Fruit fly (Drosophila melanogaster) whole organism, embryonic: ENCODE data around the gene CG6923.

Experiments used
- Abd-B ChIP-seq: fragments of 200-800 bp; sonication (Bioruptor generic); optimal IDR thresholded peaks from 2 replicates; lab custom pipeline; 2018; ENCODE audit warnings: missing biosample characterization, mild to moderate bottlenecking, missing genetic modification characterization, moderate library complexity
- Adf1 ChIP-seq: fragments of 200-800 bp; sonication (Bioruptor generic); IDR thresholded peaks from 2 replicates; pipeline ENCODE4 v1.3.6; 2022; ENCODE audit warnings: missing biosample characterization, missing genetic modification characterization
- C15 ChIP-seq: fragments of 200-800 bp; sonication (Bioruptor generic); IDR thresholded peaks from 3 replicates; pipeline ENCODE4 v1.3.6; 2022; ENCODE audit warnings: missing biosample characterization, missing genetic modification characterization
- CG10366 ChIP-seq: fragments of 200-800 bp; sonication (Bioruptor generic); IDR thresholded peaks from 2 replicates; pipeline ENCODE4 v1.3.6; 2022; ENCODE audit warnings: missing biosample characterization, missing genetic modification characterization
- CG10462 ChIP-seq: fragments of 200-800 bp; sonication (Bioruptor generic); optimal IDR thresholded peaks from 2 replicates; lab custom pipeline; 2016; ENCODE audit warnings: missing biosample characterization, missing genetic modification characterization
- CG10979 ChIP-seq: fragments of 200-800 bp; sonication (Bioruptor generic); optimal IDR thresholded peaks from 2 replicates; lab custom pipeline; 2018; ENCODE audit warnings: missing biosample characterization, mild to moderate bottlenecking, missing genetic modification characterization, moderate library complexity
- CG11723 ChIP-seq: fragments of 200-800 bp; sonication (Bioruptor generic); optimal IDR thresholded peaks from 2 replicates; lab custom pipeline; 2017; ENCODE audit warnings: missing biosample characterization, mild to moderate bottlenecking, missing genetic modification characterization
- CG1233 ChIP-seq: fragments of 200-800 bp; sonication (Bioruptor generic); optimal IDR thresholded peaks from 4 replicates; lab custom pipeline; 2018; ENCODE audit warnings: missing biosample characterization, mild to moderate bottlenecking, missing genetic modification characterization
- CG14710 ChIP-seq: fragments of 200-800 bp; sonication (Bioruptor generic); optimal IDR thresholded peaks from 3 replicates; lab custom pipeline; 2019; ENCODE audit warnings: missing biosample characterization, mild to moderate bottlenecking, missing genetic modification characterization, moderate library complexity
- CG15601 ChIP-seq: fragments of 200-800 bp; sonication (Bioruptor generic); optimal IDR thresholded peaks from 3 replicates; lab custom pipeline; 2019; ENCODE audit warnings: missing biosample characterization, mild to moderate bottlenecking, missing genetic modification characterization, moderate library complexity
- CG2116 ChIP-seq: fragments of 200-800 bp; sonication (Bioruptor generic); optimal IDR thresholded peaks from 3 replicates; lab custom pipeline; 2018; ENCODE audit warnings: missing biosample characterization, mild to moderate bottlenecking, missing genetic modification characterization
- CG2202 ChIP-seq: fragments of 200-800 bp; sonication (Bioruptor generic); optimal IDR thresholded peaks from 2 replicates; lab custom pipeline; 2018; ENCODE audit warnings: missing biosample characterization, mild to moderate bottlenecking, missing genetic modification characterization
- CG31224 ChIP-seq: fragments of 200-800 bp; sonication (Bioruptor generic); IDR thresholded peaks from 2 replicates; pipeline ENCODE4 v1.3.6; 2022; ENCODE audit warnings: missing biosample characterization, missing genetic modification characterization
- CG34224 ChIP-seq: fragments of 200-800 bp; sonication (Bioruptor generic); IDR thresholded peaks from 3 replicates; pipeline ENCODE4 v1.3.6; 2022; ENCODE audit warnings: missing biosample characterization, missing genetic modification characterization; ENCODE audit not compliant: partially characterized antibody
- CG3995 ChIP-seq: fragments of 200-800 bp; sonication (Bioruptor generic); optimal IDR thresholded peaks from 3 replicates; lab custom pipeline; 2016; ENCODE audit warnings: missing biosample characterization, missing genetic modification characterization
- CG5245 ChIP-seq: fragments of 200-800 bp; sonication (Bioruptor generic); optimal IDR thresholded peaks from 3 replicates; lab custom pipeline; 2016; ENCODE audit warnings: missing biosample characterization, missing genetic modification characterization
- CG9727 ChIP-seq: fragments of 200-800 bp; sonication (Bioruptor generic); optimal IDR thresholded peaks from 3 replicates; lab custom pipeline; 2017; ENCODE audit warnings: missing biosample characterization, mild to moderate bottlenecking, missing genetic modification characterization
- CG9797 ChIP-seq: fragments of 200-800 bp; sonication (Bioruptor generic); optimal IDR thresholded peaks from 3 replicates; lab custom pipeline; 2018; ENCODE audit warnings: missing biosample characterization, mild to moderate bottlenecking, missing genetic modification characterization
- CG9817 ChIP-seq: fragments of 200-800 bp; sonication (Bioruptor generic); optimal IDR thresholded peaks from 2 replicates; lab custom pipeline; 2018; ENCODE audit warnings: missing biosample characterization, mild to moderate bottlenecking, missing genetic modification characterization, moderate library complexity
- Doc3 ChIP-seq: fragments of 200-800 bp; sonication (Bioruptor generic); IDR thresholded peaks from 3 replicates; pipeline ENCODE4 v1.3.6; 2022; ENCODE audit warnings: missing biosample characterization, missing genetic modification characterization; ENCODE audit not compliant: partially characterized antibody
- Gug ChIP-seq: fragments of 200-800 bp; sonication (Bioruptor generic); IDR thresholded peaks from 4 replicates; pipeline ENCODE4 v1.3.6; 2022; ENCODE audit warnings: missing biosample characterization, missing genetic modification characterization
- Mad ChIP-seq: fragments of 200-800 bp; sonication (Bioruptor generic); optimal IDR thresholded peaks from 2 replicates; lab custom pipeline; 2016; ENCODE audit warnings: missing biosample characterization, missing genetic modification characterization
- NFAT ChIP-seq: fragments of 200-800 bp; sonication (Bioruptor generic); IDR thresholded peaks from 2 replicates; pipeline ENCODE4 v1.3.6; 2022; ENCODE audit warnings: missing biosample characterization, missing genetic modification characterization
- Opbp ChIP-seq: fragments of 200-800 bp; sonication (Bioruptor generic); IDR thresholded peaks from 3 replicates; pipeline ENCODE4 v1.3.6; 2022; ENCODE audit warnings: missing biosample characterization, missing genetic modification characterization; ENCODE audit not compliant: partially characterized antibody
- Poxn ChIP-seq: fragments of 200-800 bp; sonication (Bioruptor generic); IDR thresholded peaks from 2 replicates; pipeline ENCODE4 v1.3.6; 2022; ENCODE audit warnings: missing biosample characterization, missing genetic modification characterization
- Rx ChIP-seq: fragments of 200-800 bp; sonication (Bioruptor generic); IDR thresholded peaks from 2 replicates; pipeline ENCODE4 v1.3.6; 2022; ENCODE audit warnings: missing biosample characterization, missing genetic modification characterization
- Ssrp ChIP-seq: fragments of 200-800 bp; sonication (Bioruptor generic); optimal IDR thresholded peaks from 2 replicates; lab custom pipeline; 2018; ENCODE audit warnings: missing biosample characterization, mild to moderate bottlenecking, missing genetic modification characterization, moderate library complexity
- Xbp1 ChIP-seq: fragments of 200-800 bp; sonication (Bioruptor generic); optimal IDR thresholded peaks from 3 replicates; lab custom pipeline; 2016; ENCODE audit warnings: missing biosample characterization, mild to moderate bottlenecking, missing genetic modification characterization
- YL-1 ChIP-seq: fragments of 200-800 bp; sonication (Bioruptor generic); optimal IDR thresholded peaks from 3 replicates; lab custom pipeline; 2017; ENCODE audit warnings: missing biosample characterization, mild to moderate bottlenecking, missing genetic modification characterization
- da ChIP-seq: fragments of 200-800 bp; sonication (Bioruptor generic); optimal IDR thresholded peaks from 2 replicates; lab custom pipeline; 2016; ENCODE audit warnings: missing biosample characterization, missing genetic modification characterization
- danr ChIP-seq: fragments of 200-800 bp; sonication (Bioruptor generic); IDR thresholded peaks from 2 replicates; pipeline ENCODE4 v1.3.6; 2022; ENCODE audit warnings: missing biosample characterization, missing genetic modification characterization
- fd3F ChIP-seq: fragments of 200-800 bp; sonication (Bioruptor generic); optimal IDR thresholded peaks from 2 replicates; lab custom pipeline; 2018; ENCODE audit warnings: missing biosample characterization, mild to moderate bottlenecking, missing genetic modification characterization, moderate library complexity
- grau ChIP-seq: fragments of 200-800 bp; optimal IDR thresholded peaks from 3 replicates; lab custom pipeline; 2019; ENCODE audit warnings: missing biosample characterization, mild to moderate bottlenecking, missing genetic modification characterization, moderate library complexity
- ind ChIP-seq: fragments of 200-800 bp; sonication (Bioruptor generic); optimal IDR thresholded peaks from 3 replicates; lab custom pipeline; 2016; ENCODE audit warnings: missing biosample characterization, missing genetic modification characterization
- jing ChIP-seq: fragments of 200-800 bp; sonication (Bioruptor generic); optimal IDR thresholded peaks from 2 replicates; lab custom pipeline; 2018; ENCODE audit warnings: missing biosample characterization, mild to moderate bottlenecking, missing genetic modification characterization
- lola ChIP-seq, 3 experiments: fragments of >200 bp in 2 of 3; fragments of 200-800 bp in 1 of 3; sonication (Bioruptor generic) in 1 of 3; optimal IDR thresholded peaks; 2 replicates each; lab custom pipeline; 2017 to 2019; ENCODE audit warnings: missing biosample characterization in 3 of 3, missing genetic modification characterization in 3 of 3, mild to moderate bottlenecking in 1 of 3, moderate library complexity in 1 of 3
- lov ChIP-seq, 2 experiments: fragments of 200-800 bp in 1 of 2; fragments of >200 bp in 1 of 2; sonication (Bioruptor generic) in 1 of 2; IDR thresholded peaks in 1 of 2; optimal IDR thresholded peaks in 1 of 2; 2 replicates in 1 of 2; 3 replicates in 1 of 2; pipeline versions ENCODE4 v1.3.6 to Lab custom; 2017 to 2022; ENCODE audit warnings: missing biosample characterization in 1 of 2, missing genetic modification characterization in 1 of 2
- org-1 ChIP-seq: fragments of 200-800 bp; sonication (Bioruptor generic); optimal IDR thresholded peaks from 2 replicates; lab custom pipeline; 2017; ENCODE audit warnings: missing biosample characterization, missing genetic modification characterization
- otp ChIP-seq: fragments of 200-800 bp; sonication (Bioruptor generic); IDR thresholded peaks from 3 replicates; pipeline ENCODE4, ENCODE4 v1.3.6; 2022; ENCODE audit warnings: missing biosample characterization, missing genetic modification characterization
- pita ChIP-seq: fragments of 200-800 bp; sonication (Bioruptor generic); optimal IDR thresholded peaks from 2 replicates; lab custom pipeline; 2017; ENCODE audit warnings: missing biosample characterization, mild to moderate bottlenecking, missing genetic modification characterization
- rib ChIP-seq: fragments of 200-800 bp; sonication (Bioruptor generic); IDR thresholded peaks from 2 replicates; pipeline ENCODE4 v1.3.6; 2022; ENCODE audit warnings: missing biosample characterization, missing genetic modification characterization
- sc ChIP-seq, 3 experiments: fragments of >200 bp in 2 of 3; fragments of 200-800 bp in 1 of 3; sonication (Bioruptor generic) in 1 of 3; optimal IDR thresholded peaks; 2 replicates in 2 of 3; 3 replicates in 1 of 3; lab custom pipeline; 2017; ENCODE audit warnings: mild to moderate bottlenecking in 1 of 3, missing biosample characterization in 1 of 3, missing genetic modification characterization in 1 of 3, missing genetic modification reagents in 1 of 3
- sisA ChIP-seq: fragments of 200-800 bp; sonication (Bioruptor generic); IDR thresholded peaks from 2 replicates; pipeline ENCODE4 v1.3.6; 2022; ENCODE audit warnings: missing biosample characterization, missing genetic modification characterization
- slp2 ChIP-seq: fragments of 200-800 bp; sonication (Bioruptor generic); optimal IDR thresholded peaks from 2 replicates; lab custom pipeline; 2016; ENCODE audit warnings: missing biosample characterization, missing genetic modification characterization
- sqz ChIP-seq: fragments of 200-800 bp; sonication (Bioruptor generic); optimal IDR thresholded peaks from 3 replicates; lab custom pipeline; 2018; ENCODE audit warnings: missing biosample characterization, mild to moderate bottlenecking, missing genetic modification characterization
- stwl ChIP-seq: fragments of 200-800 bp; sonication (Bioruptor generic); optimal IDR thresholded peaks from 3 replicates; lab custom pipeline; 2018; ENCODE audit warnings: missing biosample characterization, mild to moderate bottlenecking, missing genetic modification characterization, moderate library complexity
- trem ChIP-seq: fragments of 200-800 bp; optimal IDR thresholded peaks from 3 replicates; lab custom pipeline; 2019; ENCODE audit warnings: missing biosample characterization, mild to moderate bottlenecking, missing genetic modification characterization, moderate library complexity
- trh ChIP-seq: fragments of 200-800 bp; sonication (Bioruptor generic); optimal IDR thresholded peaks from 2 replicates; lab custom pipeline; 2016; ENCODE audit warnings: missing biosample characterization, missing genetic modification characterization
- vnd ChIP-seq: fragments of 200-800 bp; sonication (Bioruptor generic); IDR thresholded peaks from 3 replicates; pipeline ENCODE4 v1.3.6; 2022; ENCODE audit warnings: missing biosample characterization, missing genetic modification characterization; ENCODE audit not compliant: partially characterized antibody

Gene CG6923

dm6 chr3R:11780181-11780688, 30.4 kb upstream of the CG6923 start (continued):
- peak; percentile 89 for TF ChIP-seq sisA (GFP tag; lab: Robert Waterston, UW)
- no peak for TF ChIP-seq Opbp
- peak; percentile 81 for TF ChIP-seq jing (GFP tag; lab: Kevin White, UChicago)
- TF ChIP-seq CG2202 = peak; percentile 96
- peak; percentile 99 for TF ChIP-seq CG10979 (tag; lab: Kevin White, UChicago)
- peak; percentile 82 for TF ChIP-seq CG11723 (GFP tag; lab: Kevin White, UChicago)
- TF ChIP-seq CG5245 = peak; percentile 94
- peak; percentile 93 for TF ChIP-seq Xbp1 (GFP tag; lab: Kevin White, UChicago)
- TF ChIP-seq stwl = peak; percentile 73
- peak; percentile 88 for TF ChIP-seq CG1233 (GFP tag; lab: Kevin White, UChicago)
- TF ChIP-seq grau = peak; percentile 91
- no peak for TF ChIP-seq da (GFP tag; lab: Kevin White, UChicago)
- TF ChIP-seq CG9727 = peak; percentile 98
- peak; percentile 97 for TF ChIP-seq CG15601 (tag; lab: Kevin White, UChicago)
- TF ChIP-seq CG31224 = peak; percentile 22; the same call in 1 of the 2 replicates
- TF ChIP-seq trh = peak; percentile 87
- no peak for TF ChIP-seq Adf1 (GFP tag; lab: Robert Waterston, UW)
- peak; percentile 28 for TF ChIP-seq CG9797 (GFP tag; lab: Kevin White, UChicago)
- peak; percentile 11 for TF ChIP-seq CG3995 (GFP tag; lab: Kevin White, UChicago)
- peak; percentile 83 for TF ChIP-seq ind (GFP tag; lab: Kevin White, UChicago)
- no peak for TF ChIP-seq Doc3 (GFP tag; lab: Robert Waterston, UW)
- TF ChIP-seq fd3F (GFP tag; lab: Kevin White, UChicago) = no peak
- TF ChIP-seq org-1 (GFP tag; lab: Kevin White, UChicago) = peak; percentile 85
- TF ChIP-seq Gug (GFP tag; lab: Robert Waterston, UW) = peak; percentile 87
- TF ChIP-seq rib (GFP tag; lab: Robert Waterston, UW) = no peak
- TF ChIP-seq vnd (GFP tag; lab: Robert Waterston, UW) = no peak
- peak; percentile 97 for TF ChIP-seq Ssrp
- peak; percentile 44 for TF ChIP-seq slp2 (GFP tag; lab: Kevin White, UChicago)
- peak; percentile 94 for TF ChIP-seq sqz (GFP tag; lab: Kevin White, UChicago)
- TF ChIP-seq C15 (GFP tag; lab: Robert Waterston, UW) = no peak
- TF ChIP-seq YL-1 (GFP tag; lab: Kevin White, UChicago) = peak; percentile 49
- no peak for TF ChIP-seq NFAT (GFP tag; lab: Robert Waterston, UW)
- TF ChIP-seq trem (tag; lab: Kevin White, UChicago) = peak; percentile 96
- TF ChIP-seq CG34224 = no peak
- no peak for TF ChIP-seq lov (optimal IDR thresholded peaks at IDR 0.05; lab: Kevin White, UChicago)
- TF ChIP-seq lov (GFP tag; IDR thresholded peaks at IDR 0.05; lab: Robert Waterston, UW) = peak; percentile 94
- no peak for TF ChIP-seq pita
- peak; percentile 87 for TF ChIP-seq CG10462 (GFP tag; lab: Kevin White, UChicago)
- no peak for TF ChIP-seq Poxn (GFP tag; lab: Robert Waterston, UW)
- TF ChIP-seq Abd-B (GFP tag; lab: Kevin White, UChicago) = peak; percentile 96
- TF ChIP-seq Rx (GFP tag; lab: Robert Waterston, UW) = peak; percentile 73
- peak in 1 of 3 experiments; percentile 100 for TF ChIP-seq lola (GFP tag; optimal IDR thresholded peaks at IDR 0.05; lab: Kevin White, UChicago)
- peak; percentile 63 for TF ChIP-seq Mad
- peak; percentile 58; the same call in 1 of the 2 replicates for TF ChIP-seq danr (GFP tag; lab: Robert Waterston, UW)
- TF ChIP-seq CG14710 = peak; percentile 98
- no peak for TF ChIP-seq sc (optimal IDR thresholded peaks at IDR 0.05; lab: Kevin White, UChicago)
- peak; percentile 97 for TF ChIP-seq sc (GFP tag; optimal IDR thresholded peaks at IDR 0.05; lab: Kevin White, UChicago)
- peak; percentile 91 for TF ChIP-seq otp (GFP tag; lab: Robert Waterston, UW)
- TF ChIP-seq CG2116 (GFP tag; lab: Kevin White, UChicago) = peak; percentile 54
- peak; percentile 53 for TF ChIP-seq CG9817
- peak; percentile 83 for TF ChIP-seq CG10366 (GFP tag; lab: Robert Waterston, UW)
